Fruit fly (Drosophila melanogaster) whole organism, prepupa: ENCODE measurements around the gene Timp.

Source experiments
- Blimp-1 ChIP-seq: fragments of 200-800 bp; sonication (Bioruptor generic); optimal IDR thresholded peaks from 3 replicates; lab custom pipeline; 2017; ENCODE audit warnings: missing biosample characterization, missing genetic modification characterization, mild to moderate bottlenecking, moderate library complexity, missing genetic modification reagents
- CG10631 ChIP-seq: fragments of 200-800 bp; sonication (Bioruptor generic); optimal IDR thresholded peaks from 2 replicates; lab custom pipeline; 2016; ENCODE audit warnings: missing biosample characterization, missing genetic modification characterization
- CG10669 ChIP-seq: fragments of 200-800 bp; sonication (Bioruptor generic); optimal IDR thresholded peaks from 3 replicates; lab custom pipeline; 2018; ENCODE audit warnings: missing biosample characterization, mild to moderate bottlenecking, missing genetic modification characterization, moderate library complexity
- CG11294 ChIP-seq: fragments of 200-800 bp; sonication (Bioruptor generic); IDR thresholded peaks from 2 replicates; pipeline ENCODE4 v1.3.6; 2022; ENCODE audit warnings: missing biosample characterization, missing genetic modification characterization
- CG11762 ChIP-seq: fragments of 200-800 bp; sonication (Bioruptor generic); optimal IDR thresholded peaks from 3 replicates; lab custom pipeline; 2016; ENCODE audit warnings: missing biosample characterization, missing genetic modification characterization; ENCODE audit not compliant: insufficient read depth
- CG11902 ChIP-seq: fragments of 200-800 bp; sonication (Bioruptor generic); optimal IDR thresholded peaks from 3 replicates; lab custom pipeline; 2016; ENCODE audit warnings: missing biosample characterization, missing genetic modification characterization
- CG15336 ChIP-seq: fragments of 200-800 bp; sonication (Bioruptor generic); IDR thresholded peaks from 2 replicates; pipeline ENCODE4 v1.3.6; 2022; ENCODE audit warnings: missing biosample characterization, missing genetic modification characterization
- CG1621 ChIP-seq: fragments of 200-800 bp; sonication (Bioruptor generic); optimal IDR thresholded peaks from 3 replicates; lab custom pipeline; 2018; ENCODE audit warnings: missing biosample characterization, mild to moderate bottlenecking, missing genetic modification characterization
- CG16779 ChIP-seq: fragments of 200-800 bp; sonication (Bioruptor generic); optimal IDR thresholded peaks from 3 replicates; lab custom pipeline; 2017; ENCODE audit warnings: missing biosample characterization, mild to moderate bottlenecking, missing genetic modification characterization
- CG3032 ChIP-seq: fragments of 200-800 bp; optimal IDR thresholded peaks from 2 replicates; lab custom pipeline; 2019; ENCODE audit warnings: missing biosample characterization, mild to moderate bottlenecking, missing genetic modification characterization, moderate library complexity
- CG32006 ChIP-seq: fragments of 200-800 bp; sonication (Bioruptor generic); optimal IDR thresholded peaks from 3 replicates; lab custom pipeline; 2017; ENCODE audit warnings: missing biosample characterization, mild to moderate bottlenecking, missing genetic modification characterization
- CG34406 ChIP-seq: fragments of 200-800 bp; sonication (Bioruptor generic); optimal IDR thresholded peaks from 3 replicates; lab custom pipeline; 2016; ENCODE audit warnings: missing biosample characterization, missing genetic modification characterization
- CG3919 ChIP-seq: fragments of 200-800 bp; sonication (Bioruptor generic); optimal IDR thresholded peaks from 3 replicates; lab custom pipeline; 2016; ENCODE audit warnings: missing biosample characterization, missing genetic modification characterization
- CG4318 ChIP-seq: fragments of 200-800 bp; sonication (Bioruptor generic); optimal IDR thresholded peaks from 3 replicates; lab custom pipeline; 2017; ENCODE audit warnings: missing biosample characterization, mild to moderate bottlenecking, missing genetic modification characterization
- CG6276 ChIP-seq: fragments of 200-800 bp; sonication (Bioruptor generic); optimal IDR thresholded peaks from 2 replicates; lab custom pipeline; 2017; ENCODE audit warnings: missing biosample characterization, mild to moderate bottlenecking, missing genetic modification characterization
- CG6792 ChIP-seq: fragments of 200-800 bp; sonication (Bioruptor generic); optimal IDR thresholded peaks from 3 replicates; lab custom pipeline; 2016; ENCODE audit warnings: missing biosample characterization, missing genetic modification characterization
- CG6808 ChIP-seq: fragments of 200-800 bp; sonication (Bioruptor generic); optimal IDR thresholded peaks from 3 replicates; lab custom pipeline; 2017; ENCODE audit warnings: missing biosample characterization, missing genetic modification characterization, mild to moderate bottlenecking, moderate library complexity, missing genetic modification reagents
- CG7368 ChIP-seq: fragments of 200-800 bp; sonication (Bioruptor generic); optimal IDR thresholded peaks from 3 replicates; lab custom pipeline; 2016; ENCODE audit warnings: missing biosample characterization, missing genetic modification characterization
- CG8319 ChIP-seq: fragments of 200-800 bp; sonication (Bioruptor generic); optimal IDR thresholded peaks from 3 replicates; lab custom pipeline; 2016; ENCODE audit warnings: missing biosample characterization, missing genetic modification characterization
- CG8632 ChIP-seq: fragments of 200-800 bp; sonication (Bioruptor generic); optimal IDR thresholded peaks from 3 replicates; lab custom pipeline; 2016; ENCODE audit warnings: missing biosample characterization, missing genetic modification characterization
- CG9139 ChIP-seq: fragments of 200-800 bp; sonication (Bioruptor generic); optimal IDR thresholded peaks from 3 replicates; lab custom pipeline; 2017; ENCODE audit warnings: missing biosample characterization, mild to moderate bottlenecking, missing genetic modification characterization
- Eip75B ChIP-seq: fragments of 200-800 bp; sonication (Bioruptor generic); optimal IDR thresholded peaks from 3 replicates; lab custom pipeline; 2016; ENCODE audit warnings: missing biosample characterization, missing genetic modification characterization
- Eip93F ChIP-seq: fragments of 200-800 bp; sonication (Bioruptor generic); optimal IDR thresholded peaks from 2 replicates; lab custom pipeline; 2016; ENCODE audit warnings: missing biosample characterization, mild to moderate bottlenecking, missing genetic modification characterization
- Ets21C ChIP-seq: fragments of 200-800 bp; sonication (Bioruptor generic); optimal IDR thresholded peaks from 3 replicates; lab custom pipeline; 2016; ENCODE audit warnings: missing biosample characterization, missing genetic modification characterization
- Ets96B ChIP-seq: fragments of 200-800 bp; optimal IDR thresholded peaks from 2 replicates; lab custom pipeline; 2019; ENCODE audit warnings: missing biosample characterization, mild to moderate bottlenecking, missing genetic modification characterization, moderate library complexity
- Gug ChIP-seq: fragments of 200-800 bp; sonication (Bioruptor generic); IDR thresholded peaks from 2 replicates; pipeline ENCODE4 v1.3.6; 2022; ENCODE audit warnings: missing biosample characterization, missing genetic modification characterization
- Hr38 ChIP-seq: sonication (Bioruptor generic); optimal IDR thresholded peaks from 2 replicates; lab custom pipeline; 2016; ENCODE audit warnings: missing biosample characterization, missing genetic modification characterization
- Hr4 ChIP-seq: fragments of 200-800 bp; sonication (Bioruptor generic); optimal IDR thresholded peaks from 3 replicates; lab custom pipeline; 2016; ENCODE audit warnings: missing biosample characterization, missing genetic modification characterization
- Lpt ChIP-seq: fragments of 200-800 bp; sonication (Bioruptor generic); optimal IDR thresholded peaks from 3 replicates; lab custom pipeline; 2016; ENCODE audit warnings: missing biosample characterization, missing genetic modification characterization
- OdsH ChIP-seq: fragments of 200-800 bp; sonication (Bioruptor generic); optimal IDR thresholded peaks from 3 replicates; lab custom pipeline; 2016; ENCODE audit warnings: missing biosample characterization, missing genetic modification characterization
- Smox ChIP-seq: fragments of 200-800 bp; sonication (Bioruptor generic); optimal IDR thresholded peaks from 3 replicates; lab custom pipeline; 2016; ENCODE audit warnings: missing biosample characterization, missing genetic modification characterization
- Sox102F ChIP-seq: fragments of 200-800 bp; sonication (Bioruptor generic); optimal IDR thresholded peaks from 2 replicates; lab custom pipeline; 2016; ENCODE audit warnings: missing biosample characterization, mild to moderate bottlenecking, missing genetic modification characterization
- Sox15 ChIP-seq: fragments of 200-800 bp; sonication (Bioruptor generic); optimal IDR thresholded peaks from 3 replicates; lab custom pipeline; 2016; ENCODE audit warnings: missing biosample characterization, missing genetic modification characterization
- achi ChIP-seq: fragments of 200-800 bp; sonication (Bioruptor generic); optimal IDR thresholded peaks from 3 replicates; lab custom pipeline; 2016; ENCODE audit warnings: missing biosample characterization, missing genetic modification characterization
- cyc ChIP-seq: fragments of 200-800 bp; sonication (Bioruptor generic); optimal IDR thresholded peaks from 3 replicates; lab custom pipeline; 2016; ENCODE audit warnings: missing biosample characterization, missing genetic modification characterization
- dac ChIP-seq: fragments of 200-800 bp; sonication (Bioruptor generic); optimal IDR thresholded peaks from 2 replicates; lab custom pipeline; 2017; ENCODE audit warnings: missing biosample characterization, mild to moderate bottlenecking, missing genetic modification characterization
- dsx ChIP-seq: fragments of 200-800 bp; optimal IDR thresholded peaks from 3 replicates; lab custom pipeline; 2019; ENCODE audit warnings: missing biosample characterization, mild to moderate bottlenecking, missing genetic modification characterization, moderate library complexity; ENCODE audit not compliant: poor library complexity, severe bottlenecking
- eg ChIP-seq: fragments of 200-800 bp; sonication (Bioruptor generic); IDR thresholded peaks from 3 replicates; pipeline ENCODE4 v1.3.6; 2022; ENCODE audit warnings: missing biosample characterization, missing genetic modification characterization
- esn ChIP-seq: fragments of 200-800 bp; sonication (Bioruptor generic); optimal IDR thresholded peaks from 2 replicates; lab custom pipeline; 2016; ENCODE audit warnings: missing biosample characterization, mild to moderate bottlenecking, missing genetic modification characterization, moderate library complexity
- fd59A ChIP-seq: fragments of 200-800 bp; sonication (Bioruptor generic); optimal IDR thresholded peaks from 2 replicates; lab custom pipeline; 2017; ENCODE audit warnings: missing biosample characterization, mild to moderate bottlenecking, missing genetic modification characterization, missing genetic modification reagents
- fd85E ChIP-seq: fragments of 200-800 bp; sonication (Bioruptor generic); optimal IDR thresholded peaks from 3 replicates; lab custom pipeline; 2016; ENCODE audit warnings: missing biosample characterization, missing genetic modification characterization
- lz ChIP-seq: fragments of 200-800 bp; sonication (Bioruptor generic); optimal IDR thresholded peaks from 3 replicates; lab custom pipeline; 2016; ENCODE audit warnings: missing biosample characterization, missing genetic modification characterization
- net ChIP-seq: fragments of 200-800 bp; sonication (Bioruptor generic); optimal IDR thresholded peaks from 3 replicates; lab custom pipeline; 2016; ENCODE audit warnings: missing biosample characterization, missing genetic modification characterization
- pdm3 ChIP-seq: fragments of 200-800 bp; sonication (Bioruptor generic); optimal IDR thresholded peaks from 3 replicates; lab custom pipeline; 2016; ENCODE audit warnings: missing biosample characterization, missing genetic modification characterization
- salr ChIP-seq, 2 experiments: fragments of 200-800 bp; sonication (Bioruptor generic); optimal IDR thresholded peaks; 3 replicates each; lab custom pipeline; 2016 to 2018; ENCODE audit warnings: missing biosample characterization in 2 of 2, missing genetic modification characterization in 2 of 2, mild to moderate bottlenecking in 1 of 2
- spab ChIP-seq: fragments of 200-800 bp; sonication (Bioruptor generic); optimal IDR thresholded peaks from 2 replicates; lab custom pipeline; 2017; ENCODE audit warnings: missing biosample characterization, mild to moderate bottlenecking, missing genetic modification characterization, missing genetic modification reagents
- vri ChIP-seq: fragments of 200-800 bp; sonication (Bioruptor generic); optimal IDR thresholded peaks from 3 replicates; lab custom pipeline; 2016; ENCODE audit warnings: missing biosample characterization, mild to moderate bottlenecking, missing genetic modification characterization

The Timp gene

dm6 chr3R:10161163-10161562, 51.6 kb downstream of the Timp start, which contains the start of gene CG6254 (continued):
- TF ChIP-seq Lpt (no peak), CG16779 (tag; lab: Kevin White, UChicago) (no peak), achi (GFP tag; lab: Kevin White, UChicago) (no peak), dsx (GFP tag; lab: Kevin White, UChicago) (no peak), lz (GFP tag; lab: Kevin White, UChicago) (peak; percentile 26), Gug (GFP tag; lab: Robert Waterston, UW) (no peak), Eip93F (GFP tag; lab: Kevin White, UChicago) (no peak), Hr38 (GFP tag; lab: Kevin White, UChicago) (no peak), CG6792 (GFP tag; lab: Kevin White, UChicago) (no peak), net (GFP tag; lab: Kevin White, UChicago) (no peak), Smox (GFP tag; lab: Kevin White, UChicago) (no peak), OdsH (GFP tag; lab: Kevin White, UChicago) (no peak), eg (GFP tag; lab: Robert Waterston, UW) (no peak), esn (GFP tag; lab: Kevin White, UChicago) (peak; percentile 52), Sox102F (GFP tag; lab: Kevin White, UChicago) (no peak), fd85E (no peak), pdm3 (GFP tag; lab: Kevin White, UChicago) (no peak), CG34406 (no peak), CG8632 (GFP tag; lab: Kevin White, UChicago) (no peak), Ets96B (no peak), CG11902 (peak; percentile 7), CG1621 (tag; lab: Kevin White, UChicago) (no peak), CG15336 (GFP tag; lab: Robert Waterston, UW) (no peak), Hr4 (no peak), fd59A (no peak), CG6276 (GFP tag; lab: Kevin White, UChicago) (no peak), CG3032 (tag; lab: Kevin White, UChicago) (no peak), salr (GFP tag; optimal IDR thresholded peaks at IDR 0.05; lab: Kevin White, UChicago) (no peak)

DNA sequence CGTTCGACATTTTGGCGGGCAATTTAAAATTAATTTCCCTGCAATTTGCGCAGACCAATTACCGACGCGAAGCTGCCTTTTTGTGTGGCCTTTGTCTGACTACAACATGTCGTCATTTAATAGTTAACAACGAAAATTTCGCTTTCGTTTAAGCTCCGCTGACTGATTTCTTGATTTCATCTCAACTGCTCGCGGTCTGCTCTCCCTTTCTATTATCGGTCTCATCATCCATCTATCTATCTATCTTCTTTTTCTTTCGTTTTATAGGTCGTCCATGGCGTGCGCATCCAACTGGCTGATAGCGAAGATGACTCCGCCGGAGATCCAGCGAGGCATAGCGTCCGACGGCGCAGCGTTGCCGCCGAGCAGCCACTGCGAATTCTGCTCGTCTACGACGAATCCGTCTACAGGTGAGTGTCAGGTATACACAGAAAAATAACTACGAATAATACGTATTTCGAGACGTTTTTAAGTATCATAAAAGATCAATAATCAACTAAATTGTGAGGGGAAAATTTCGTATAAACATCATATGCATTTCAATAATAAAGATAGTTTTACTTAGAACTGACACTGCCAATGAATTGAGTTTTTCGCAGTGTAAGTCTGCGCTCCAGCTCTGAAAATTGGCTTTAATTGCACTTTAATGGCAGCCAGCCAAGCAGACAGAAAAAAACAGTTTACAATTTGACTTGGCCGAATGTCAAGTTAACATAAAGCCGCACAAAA, 58.7 kb downstream of the Timp start:
- TF ChIP-seq CG4318 (GFP tag; lab: Kevin White, UChicago), result peak; percentile 37
- TF ChIP-seq Lpt, result peak; percentile 41
- TF ChIP-seq CG34406, result no peak
- TF ChIP-seq Sox15, result no peak
- peak; percentile 16 for TF ChIP-seq CG7368
- TF ChIP-seq eg (GFP tag; lab: Robert Waterston, UW), result no peak; the same call in none of the 3 replicates
- TF ChIP-seq CG6808 (GFP tag; lab: Kevin White, UChicago), result no peak
- TF ChIP-seq CG11762 (GFP tag; lab: Kevin White, UChicago), result peak; percentile 19
- no peak for TF ChIP-seq Blimp-1 (GFP tag; lab: Kevin White, UChicago)
- no peak for TF ChIP-seq CG3919 (GFP tag; lab: Kevin White, UChicago)
- TF ChIP-seq CG6792 (GFP tag; lab: Kevin White, UChicago), result peak; percentile 19
- no peak for TF ChIP-seq vri (GFP tag; lab: Kevin White, UChicago)
- peak; percentile 2 for TF ChIP-seq spab
- peak; percentile 34 for TF ChIP-seq CG10631 (GFP tag; lab: Kevin White, UChicago)
- peak; percentile 60 for TF ChIP-seq dac (GFP tag; lab: Kevin White, UChicago)
- no peak for TF ChIP-seq Ets21C (GFP tag; lab: Kevin White, UChicago)
- TF ChIP-seq CG15336 (GFP tag; lab: Robert Waterston, UW), result peak; percentile 87
- TF ChIP-seq CG8319 (GFP tag; lab: Kevin White, UChicago), result peak; percentile 8
- no peak for TF ChIP-seq CG9139 (GFP tag; lab: Kevin White, UChicago)
- peak; percentile 61 for TF ChIP-seq achi (GFP tag; lab: Kevin White, UChicago)
- no peak for TF ChIP-seq CG16779 (tag; lab: Kevin White, UChicago)
- TF ChIP-seq CG11902, result no peak
- TF ChIP-seq CG3032 (tag; lab: Kevin White, UChicago), result no peak
- no peak for TF ChIP-seq OdsH (GFP tag; lab: Kevin White, UChicago)
- TF ChIP-seq dsx (GFP tag; lab: Kevin White, UChicago), result no peak
- peak in 1 of 2 experiments; percentile 33 for TF ChIP-seq salr (GFP tag; optimal IDR thresholded peaks at IDR 0.05; lab: Kevin White, UChicago)
- peak; percentile 23 for TF ChIP-seq Eip75B
- no peak for TF ChIP-seq fd59A
- TF ChIP-seq CG11294 (GFP tag; lab: Robert Waterston, UW), result peak; percentile 53; the same call in 1 of the 2 replicates
- TF ChIP-seq cyc (GFP tag; lab: Kevin White, UChicago), result no peak
- TF ChIP-seq CG10669 (GFP tag; lab: Kevin White, UChicago), result no peak
- TF ChIP-seq fd85E, result no peak
- no peak for TF ChIP-seq CG32006 (GFP tag; lab: Kevin White, UChicago)
